Fruit fly (Drosophila melanogaster): ENCODE measurements around the gene CG10654.

CG10654 gene

dm6 chr3L:12482917-12483316, 24.7 kb downstream of the CG10654 start (continued):
- peak; percentile 71 for TF ChIP-seq BtbVII (GFP tag; optimal IDR thresholded peaks at IDR 0.05)
- TF ChIP-seq CG9437 (GFP tag; optimal IDR thresholded peaks at IDR 0.05) = peak; percentile 78
- TF ChIP-seq CG15269 (tag; optimal IDR thresholded peaks at IDR 0.05) = peak; percentile 88
- TF ChIP-seq slbo (GFP tag; IDR thresholded peaks at IDR 0.05) = peak; percentile 68
- no peak for TF ChIP-seq luna (GFP tag; optimal IDR thresholded peaks at IDR 0.05)
- peak; percentile 89 for TF ChIP-seq CoRest (tag; optimal IDR thresholded peaks at IDR 0.05)
- TF ChIP-seq Fer1 (GFP tag; optimal IDR thresholded peaks at IDR 0.05) = peak; percentile 72
- TF ChIP-seq gcm (GFP tag; optimal IDR thresholded peaks at IDR 0.05) = peak; percentile 66
- peak; percentile 43 for TF ChIP-seq CG8281 (tag; optimal IDR thresholded peaks at IDR 0.05)

- no peak for TF ChIP-seq HLH54F (GFP tag; optimal IDR thresholded peaks at IDR 0.05)
- TF ChIP-seq Chrac-16 (GFP tag; optimal IDR thresholded peaks at IDR 0.05) = no peak
- no peak for TF ChIP-seq cg (GFP tag; optimal IDR thresholded peaks at IDR 0.05)
- TF ChIP-seq fd102C (GFP tag; optimal IDR thresholded peaks at IDR 0.05) = no peak
- no peak for TF ChIP-seq repo (GFP tag; optimal IDR thresholded peaks at IDR 0.05)
- TF ChIP-seq zfh2 (GFP tag; optimal IDR thresholded peaks at IDR 0.05) = no peak
- no peak for TF ChIP-seq chn (GFP tag; optimal IDR thresholded peaks at IDR 0.05)
- no peak for TF ChIP-seq CG12391 (tag; optimal IDR thresholded peaks at IDR 0.05)
- 0 out of 2 replicates have a peak, but pooled peaks have one; percentile 17 for TF ChIP-seq CG43689 (GFP tag; IDR thresholded peaks at IDR 0.05)
- no peak for TF ChIP-seq CG6654 (GFP tag; optimal IDR thresholded peaks at IDR 0.05)
- no peak for TF ChIP-seq gem (tag; optimal IDR thresholded peaks at IDR 0.05)
- TF ChIP-seq pho (GFP tag; optimal IDR thresholded peaks at IDR 0.05) = no peak
- no peak for TF ChIP-seq CG1603 (tag; optimal IDR thresholded peaks at IDR 0.05)
- peak; percentile 70 for TF ChIP-seq zfh1 (GFP tag; IDR thresholded peaks at IDR 0.05)
- TF ChIP-seq CG6689 (GFP tag; IDR thresholded peaks at IDR 0.05) = no peak
- TF ChIP-seq CG4707 (GFP tag; optimal IDR thresholded peaks at IDR 0.05) = no peak
- TF ChIP-seq ap (GFP tag; IDR thresholded peaks at IDR 0.05) = no peak
- no peak for TF ChIP-seq Abd-B (GFP tag; optimal IDR thresholded peaks at IDR 0.05)
- TF ChIP-seq CG3995 (GFP tag; optimal IDR thresholded peaks at IDR 0.05) = no peak
- no peak for TF ChIP-seq cwo (GFP tag; optimal IDR thresholded peaks at IDR 0.05)
- TF ChIP-seq oc (tag; optimal IDR thresholded peaks at IDR 0.05) = no peak
- TF ChIP-seq Drgx (GFP tag; IDR thresholded peaks at IDR 0.05) = peak; percentile 30; the same call in 1 of the 2 replicates
- TF ChIP-seq NfI (GFP tag; optimal IDR thresholded peaks at IDR 0.05) = peak; percentile 18
- no peak for TF ChIP-seq CG3281 (GFP tag; optimal IDR thresholded peaks at IDR 0.05)
- TF ChIP-seq BtbVII (GFP tag; optimal IDR thresholded peaks at IDR 0.05) = no peak
- peak; percentile 35 for TF ChIP-seq CG7987 (GFP tag; optimal IDR thresholded peaks at IDR 0.05)
- TF ChIP-seq Dbx (GFP tag; IDR thresholded peaks at IDR 0.05) = no peak
- TF ChIP-seq pum (GFP tag; optimal IDR thresholded peaks at IDR 0.05) = no peak
- TF ChIP-seq fd64A (GFP tag; optimal IDR thresholded peaks at IDR 0.05) = peak; percentile 2
- no peak for TF ChIP-seq CG31388 (GFP tag; optimal IDR thresholded peaks at IDR 0.05)
- TF ChIP-seq CG3407 (GFP tag; optimal IDR thresholded peaks at IDR 0.05) = no peak
- TF ChIP-seq Lim3 (GFP tag; IDR thresholded peaks at IDR 0.05) = no peak
- no peak for TF ChIP-seq wek (GFP tag; optimal IDR thresholded peaks at IDR 0.05)
- 0 out of 2 replicates have a peak, but pooled peaks have one; percentile 17 for TF ChIP-seq ara (GFP tag; IDR thresholded peaks at IDR 0.05)
- no peak for TF ChIP-seq zen2 (GFP tag; IDR thresholded peaks at IDR 0.05; ENCODE audit: partially characterized antibody)
- no peak for TF ChIP-seq fru (optimal IDR thresholded peaks at IDR 0.05)
- TF ChIP-seq Jarid2 (GFP tag; optimal IDR thresholded peaks at IDR 0.05) = no peak
- TF ChIP-seq CG18599 (GFP tag; optimal IDR thresholded peaks at IDR 0.05) = no peak
- TF ChIP-seq CG32767 (GFP tag; IDR thresholded peaks at IDR 0.05) = no peak
- no peak for TF ChIP-seq CG11560 (tag; IDR thresholded peaks at IDR 0.05)
- TF ChIP-seq chif (GFP tag; optimal IDR thresholded peaks at IDR 0.05) = peak in 1 of 2 experiments; percentile 1
- no peak for TF ChIP-seq CG3065 (GFP tag; optimal IDR thresholded peaks at IDR 0.05)
Measured at dm6 chr3L:12482246-12482645, 25.4 kb downstream of the CG10654 start, which contains the start of gene CG33725. CG33725 (plus strand) TSS chr3L:12482609.
